Fruit fly (Drosophila melanogaster) whole organism, embryonic: Measurements from ENCODE around the gene Ldsdh1.

Source experiments
- CG1024 ChIP-seq: fragments of 200-800 bp; sonication (Bioruptor generic); IDR thresholded peaks from 2 replicates; pipeline ENCODE4 v1.3.6; 2022; ENCODE audit warnings: missing biosample characterization, missing genetic modification characterization
- CG12769 ChIP-seq: fragments of 200-800 bp; sonication (Bioruptor generic); optimal IDR thresholded peaks from 2 replicates; lab custom pipeline; 2019; ENCODE audit warnings: missing biosample characterization, mild to moderate bottlenecking, missing genetic modification characterization, moderate library complexity
- CG13296 ChIP-seq: fragments of 200-800 bp; sonication (Bioruptor generic); optimal IDR thresholded peaks from 3 replicates; lab custom pipeline; 2018; ENCODE audit warnings: missing biosample characterization, mild to moderate bottlenecking, missing genetic modification characterization
- CG14014 ChIP-seq: fragments of 200-800 bp; sonication (Bioruptor generic); IDR thresholded peaks from 2 replicates; pipeline ENCODE4 v1.3.6; 2022; ENCODE audit warnings: missing biosample characterization, missing genetic modification characterization
- CG15073 ChIP-seq: fragments of 200-800 bp; sonication (Bioruptor generic); optimal IDR thresholded peaks from 2 replicates; lab custom pipeline; 2016; ENCODE audit warnings: missing biosample characterization, missing genetic modification characterization
- CG1602 ChIP-seq: fragments of 200-800 bp; sonication (Bioruptor generic); optimal IDR thresholded peaks from 3 replicates; lab custom pipeline; 2016; ENCODE audit warnings: missing biosample characterization, missing genetic modification characterization
- CG1647 ChIP-seq: fragments of 200-800 bp; sonication (Bioruptor generic); optimal IDR thresholded peaks from 3 replicates; lab custom pipeline; 2016; ENCODE audit warnings: missing biosample characterization, missing genetic modification characterization
- CG1832 ChIP-seq: fragments of 200-800 bp; sonication (Bioruptor generic); optimal IDR thresholded peaks from 2 replicates; lab custom pipeline; 2017; ENCODE audit warnings: missing biosample characterization, mild to moderate bottlenecking, missing genetic modification characterization, inconsistent platforms
- CG2199 ChIP-seq: fragments of 200-800 bp; sonication (Bioruptor generic); IDR thresholded peaks from 3 replicates; pipeline ENCODE4 v1.3.6; 2022; ENCODE audit warnings: missing biosample characterization, missing genetic modification characterization
- CG32772 ChIP-seq: fragments of 200-800 bp; sonication (Bioruptor generic); IDR thresholded peaks from 2 replicates; pipeline ENCODE4 v1.3.6; 2022; ENCODE audit warnings: missing biosample characterization, missing genetic modification characterization
- CG6272 ChIP-seq: fragments of 200-800 bp; sonication (Bioruptor generic); IDR thresholded peaks from 2 replicates; pipeline ENCODE4 v1.3.6; 2022; ENCODE audit warnings: missing biosample characterization, missing genetic modification characterization
- CG7357 ChIP-seq: fragments of 200-800 bp; sonication (Bioruptor generic); IDR thresholded peaks from 3 replicates; pipeline ENCODE4 v1.3.6; 2022; ENCODE audit warnings: missing biosample characterization, missing genetic modification characterization
- CG8765 ChIP-seq: fragments of 200-800 bp; sonication (Bioruptor generic); IDR thresholded peaks from 2 replicates; pipeline ENCODE4 v1.3.6; 2022; ENCODE audit warnings: missing biosample characterization, missing genetic modification characterization
- CG8924 ChIP-seq: fragments of 200-800 bp; optimal IDR thresholded peaks from 3 replicates; lab custom pipeline; 2019; ENCODE audit warnings: missing biosample characterization, mild to moderate bottlenecking, missing genetic modification characterization, moderate library complexity
- CG9609 ChIP-seq: fragments of 200-800 bp; sonication (Bioruptor generic); optimal IDR thresholded peaks from 3 replicates; lab custom pipeline; 2016; ENCODE audit warnings: missing biosample characterization, missing genetic modification characterization
- Camta ChIP-seq: fragments of 200-800 bp; sonication (Bioruptor generic); optimal IDR thresholded peaks from 2 replicates; lab custom pipeline; 2016; ENCODE audit warnings: missing biosample characterization, missing genetic modification characterization
- D ChIP-seq, 2 experiments: fragments of 200-800 bp in 1 of 2; fragments of >200 bp in 1 of 2; sonication (Bioruptor generic) in 1 of 2; optimal IDR thresholded peaks; 2 replicates in 1 of 2; 3 replicates in 1 of 2; lab custom pipeline; 2017; ENCODE audit warnings: mild to moderate bottlenecking in 1 of 2, missing biosample characterization in 1 of 2, missing genetic modification characterization in 1 of 2, missing genetic modification reagents in 1 of 2
- Dad ChIP-seq: fragments of 200-800 bp; sonication (Bioruptor generic); optimal IDR thresholded peaks from 3 replicates; lab custom pipeline; 2016; ENCODE audit warnings: missing biosample characterization, missing genetic modification characterization
- Dip2 ChIP-seq: fragments of 200-800 bp; sonication (Bioruptor generic); IDR thresholded peaks from 2 replicates; pipeline ENCODE4 v1.3.6; 2022; ENCODE audit warnings: missing biosample characterization, missing genetic modification characterization
- Dip3 ChIP-seq: fragments of 200-800 bp; sonication (Bioruptor generic); optimal IDR thresholded peaks from 3 replicates; lab custom pipeline; 2016; ENCODE audit warnings: missing biosample characterization, missing genetic modification characterization
- Ets97D ChIP-seq: fragments of 200-800 bp; sonication (Bioruptor generic); optimal IDR thresholded peaks from 3 replicates; lab custom pipeline; 2016; ENCODE audit warnings: missing biosample characterization, missing genetic modification characterization
- Fer2 ChIP-seq: fragments of 200-800 bp; sonication (Bioruptor generic); optimal IDR thresholded peaks from 2 replicates; lab custom pipeline; 2018; ENCODE audit warnings: missing biosample characterization, mild to moderate bottlenecking, missing genetic modification characterization, moderate library complexity
- H15 ChIP-seq: fragments of 200-800 bp; sonication (Bioruptor generic); IDR thresholded peaks from 3 replicates; pipeline ENCODE4 v1.3.6; 2022; ENCODE audit warnings: missing biosample characterization, missing genetic modification characterization
- MESR4 ChIP-seq: fragments of 200-800 bp; sonication (Bioruptor generic); optimal IDR thresholded peaks from 2 replicates; lab custom pipeline; 2018; ENCODE audit warnings: missing biosample characterization, mild to moderate bottlenecking, missing genetic modification characterization, moderate library complexity
- Med ChIP-seq: fragments of 200-800 bp; sonication (Bioruptor generic); peaks from one replicate; lab custom pipeline; 2016; ENCODE audit warnings: missing biosample characterization, missing genetic modification characterization, mild to moderate bottlenecking, inconsistent platforms, moderate library complexity
- Meics ChIP-seq: fragments of 200-800 bp; sonication (Bioruptor generic); optimal IDR thresholded peaks from 2 replicates; lab custom pipeline; 2017; ENCODE audit warnings: missing biosample characterization, mild to moderate bottlenecking, missing genetic modification characterization
- Oli ChIP-seq: fragments of 200-800 bp; sonication (Bioruptor generic); optimal IDR thresholded peaks from 2 replicates; lab custom pipeline; 2018; ENCODE audit warnings: missing biosample characterization, mild to moderate bottlenecking, missing genetic modification characterization, moderate library complexity
- Sox100B ChIP-seq: fragments of 200-800 bp; sonication (Bioruptor generic); optimal IDR thresholded peaks from 3 replicates; lab custom pipeline; 2018; ENCODE audit warnings: missing biosample characterization, mild to moderate bottlenecking, missing genetic modification characterization
- Stat92E ChIP-seq, 3 experiments: fragments of >200 bp in 2 of 3; fragments of 200-800 bp in 1 of 3; sonication (Bioruptor generic) in 1 of 3; optimal IDR thresholded peaks; 2 replicates each; lab custom pipeline; 2017 to 2019; ENCODE audit warnings: missing biosample characterization in 3 of 3, missing genetic modification characterization in 3 of 3, mild to moderate bottlenecking in 1 of 3, moderate library complexity in 1 of 3
- Xbp1 ChIP-seq: fragments of 200-800 bp; sonication (Bioruptor generic); optimal IDR thresholded peaks from 3 replicates; lab custom pipeline; 2016; ENCODE audit warnings: missing biosample characterization, mild to moderate bottlenecking, missing genetic modification characterization
- cg ChIP-seq: fragments of 200-800 bp; sonication (Bioruptor generic); optimal IDR thresholded peaks from 3 replicates; lab custom pipeline; 2019; ENCODE audit warnings: missing biosample characterization, mild to moderate bottlenecking, missing genetic modification characterization, moderate library complexity
- chn ChIP-seq: fragments of 200-800 bp; sonication (Bioruptor generic); optimal IDR thresholded peaks from 2 replicates; lab custom pipeline; 2016; ENCODE audit warnings: missing biosample characterization, missing genetic modification characterization
- dimm ChIP-seq: fragments of 200-800 bp; sonication (Bioruptor generic); IDR thresholded peaks from 2 replicates; pipeline ENCODE4 v1.3.6; 2022; ENCODE audit warnings: missing biosample characterization, missing genetic modification characterization
- exex ChIP-seq: fragments of 200-800 bp; sonication (Bioruptor generic); optimal IDR thresholded peaks from 4 replicates; lab custom pipeline; 2018; ENCODE audit warnings: missing biosample characterization, mild to moderate bottlenecking, missing genetic modification characterization, moderate library complexity
- grau ChIP-seq: fragments of 200-800 bp; optimal IDR thresholded peaks from 3 replicates; lab custom pipeline; 2019; ENCODE audit warnings: missing biosample characterization, mild to moderate bottlenecking, missing genetic modification characterization, moderate library complexity
- hb ChIP-seq: fragments of 200-800 bp; sonication (Bioruptor generic); IDR thresholded peaks from 3 replicates; pipeline ENCODE4 v1.3.6; 2022; ENCODE audit warnings: missing biosample characterization, missing genetic modification characterization; ENCODE audit not compliant: partially characterized antibody
- ken ChIP-seq: fragments of 200-800 bp; sonication (Bioruptor generic); IDR thresholded peaks from 3 replicates; pipeline ENCODE4 v1.3.6; 2022; ENCODE audit warnings: missing biosample characterization, missing genetic modification characterization
- knrl ChIP-seq: fragments of 200-800 bp; sonication (Bioruptor generic); IDR thresholded peaks from 3 replicates; pipeline ENCODE4 v1.3.6; 2022; ENCODE audit warnings: missing biosample characterization, missing genetic modification characterization; ENCODE audit not compliant: partially characterized antibody
- lbe ChIP-seq: fragments of 200-800 bp; sonication (Bioruptor generic); optimal IDR thresholded peaks from 2 replicates; lab custom pipeline; 2016; ENCODE audit warnings: missing biosample characterization, mild to moderate bottlenecking, missing genetic modification characterization
- mld ChIP-seq: fragments of 200-800 bp; sonication (Bioruptor generic); IDR thresholded peaks from 3 replicates; pipeline ENCODE4 v1.3.6; 2022; ENCODE audit warnings: missing biosample characterization, missing genetic modification characterization; ENCODE audit not compliant: partially characterized antibody
- pan ChIP-seq, 4 experiments: fragments of >200 bp in 3 of 4; fragments of 200-800 bp in 1 of 4; sonication (Bioruptor generic) in 1 of 4; optimal IDR thresholded peaks in 3 of 4; IDR thresholded peaks in 1 of 4; 2 replicates each; pipeline versions ENCODE4 v1.3.6 to Lab custom; 2017 to 2022; ENCODE audit warnings: missing biosample characterization in 2 of 4, missing genetic modification characterization in 2 of 4, mixed read lengths in 1 of 4
- ranshi ChIP-seq: fragments of 200-800 bp; sonication (Bioruptor generic); IDR thresholded peaks from 2 replicates; pipeline ENCODE4 v1.3.6; 2022; ENCODE audit warnings: missing biosample characterization, missing genetic modification characterization
- sisA ChIP-seq: fragments of 200-800 bp; sonication (Bioruptor generic); IDR thresholded peaks from 2 replicates; pipeline ENCODE4 v1.3.6; 2022; ENCODE audit warnings: missing biosample characterization, missing genetic modification characterization
- sna ChIP-seq: fragments of 200-800 bp; sonication (Bioruptor generic); IDR thresholded peaks from 2 replicates; pipeline ENCODE4 v1.3.6; 2022; ENCODE audit warnings: missing biosample characterization, missing genetic modification characterization; ENCODE audit not compliant: partially characterized antibody
- so ChIP-seq: fragments of 200-800 bp; sonication (Bioruptor generic); IDR thresholded peaks from 3 replicates; pipeline ENCODE4 v1.3.6; 2022; ENCODE audit warnings: missing biosample characterization, missing genetic modification characterization
- tap ChIP-seq: fragments of 200-800 bp; optimal IDR thresholded peaks from 3 replicates; lab custom pipeline; 2019; ENCODE audit warnings: missing biosample characterization, mild to moderate bottlenecking, missing genetic modification characterization, moderate library complexity
- unc-4 ChIP-seq: fragments of 200-800 bp; sonication (Bioruptor generic); IDR thresholded peaks from 2 replicates; pipeline ENCODE4 v1.3.6; 2022; ENCODE audit warnings: missing biosample characterization, missing genetic modification characterization; ENCODE audit not compliant: partially characterized antibody

Gene Ldsdh1

dm6 chrX:8113386-8114279 is 32.2 kb upstream of the Ldsdh1 start (continued):
- TF ChIP-seq CG32772 (0 out of 2 replicates have a peak, but pooled peaks have one; percentile 43), CG1647 (GFP tag; lab: Kevin White, UChicago) (peak; percentile 42), Dad (GFP tag; lab: Kevin White, UChicago) (no peak), CG9609 (GFP tag; lab: Kevin White, UChicago) (no peak), unc-4 (GFP tag; lab: Robert Waterston, UW) (no peak), Oli (peak; percentile 41), CG8924 (peak; percentile 54), CG6272 (GFP tag; lab: Robert Waterston, UW) (no peak), mld (GFP tag; lab: Robert Waterston, UW) (no peak), hb (no peak), Camta (GFP tag; lab: Kevin White, UChicago) (peak; percentile 30), CG2199 (GFP tag; lab: Robert Waterston, UW) (no peak), CG7357 (GFP tag; lab: Robert Waterston, UW) (peak; percentile 58; the same call in 2 of the 3 replicates), CG15073 (GFP tag; lab: Kevin White, UChicago) (no peak), Dip3 (GFP tag; lab: Kevin White, UChicago) (peak; percentile 74), CG12769 (tag; lab: Kevin White, UChicago) (peak; percentile 91), CG8765 (GFP tag; lab: Robert Waterston, UW) (no peak; the same call in 1 of the 2 replicates), ken (GFP tag; lab: Robert Waterston, UW) (0 out of 3 replicates have a peak, but pooled peaks have one; percentile 25), chn (GFP tag; lab: Kevin White, UChicago) (peak; percentile 15), Stat92E (GFP tag; optimal IDR thresholded peaks at IDR 0.05; lab: Kevin White, UChicago) (no peak), MESR4 (GFP tag; lab: Kevin White, UChicago) (no peak), Meics (GFP tag; lab: Kevin White, UChicago) (peak; percentile 80), pan (optimal IDR thresholded peaks at IDR 0.05; lab: Kevin White, UChicago) (no peak), pan (GFP tag; optimal IDR thresholded peaks at IDR 0.05 in 1 of 2, IDR thresholded peaks at IDR 0.05 in 1 of 2) (peak in 1 of 2 experiments; percentile 68), CG1832 (GFP tag; lab: Kevin White, UChicago) (no peak), CG13296 (GFP tag; lab: Kevin White, UChicago) (peak; percentile 64), tap (tag; lab: Kevin White, UChicago) (peak; percentile 30), cg (no peak), CG14014 (GFP tag; lab: Robert Waterston, UW) (peak; percentile 71), CG1602 (GFP tag; lab: Kevin White, UChicago) (peak; percentile 20), so (no peak), Fer2 (tag; lab: Kevin White, UChicago) (peak; percentile 54), exex (tag; lab: Kevin White, UChicago) (peak; percentile 42), lbe (GFP tag; lab: Kevin White, UChicago) (no peak), Sox100B (GFP tag; lab: Kevin White, UChicago) (peak; percentile 4), knrl (GFP tag; lab: Robert Waterston, UW) (no peak), Med (peak; percentile 94), Xbp1 (peak; percentile 47), sna (GFP tag; lab: Robert Waterston, UW) (no peak), Dip2 (GFP tag; lab: Robert Waterston, UW) (no peak), Ets97D (GFP tag; lab: Kevin White, UChicago) (no peak), grau (tag; lab: Kevin White, UChicago) (peak; percentile 93), H15 (GFP tag; lab: Robert Waterston, UW) (0 out of 3 replicates have a peak, but pooled peaks have one; percentile 9), dimm (GFP tag; lab: Robert Waterston, UW) (no peak), sisA (GFP tag; lab: Robert Waterston, UW) (peak; percentile 41; the same call in 1 of the 2 replicates), ranshi (GFP tag; lab: Robert Waterston, UW) (peak; percentile 63), CG1024 (GFP tag; lab: Robert Waterston, UW) (0 out of 2 replicates have a peak, but pooled peaks have one; percentile 14), D (optimal IDR thresholded peaks at IDR 0.05; lab: Kevin White, UChicago) (no peak), D (GFP tag; optimal IDR thresholded peaks at IDR 0.05; lab: Kevin White, UChicago) (no peak)
